Worm (Caenorhabditis elegans): ENCODE data around the gene C04E12.4.

ce11 chrV:3324178-3324577 lies 38.4 kb upstream of the C04E12.4 start, which contains the start of gene C17B7.8:
- TF ChIP-seq klf-2 (GFP tag; conservative IDR thresholded peaks at IDR 0.05): no peak
- no peak for TF ChIP-seq flt-1 (GFP tag; IDR thresholded peaks at IDR 0.05)
- no peak for TF ChIP-seq ztf-23 (GFP tag; IDR thresholded peaks at IDR 0.05)
- TF ChIP-seq med-1 (GFP tag; optimal IDR thresholded peaks at IDR 0.05; ENCODE audit: insufficient read depth): no peak
- no peak for TF ChIP-seq T22C8.4 (GFP tag; IDR thresholded peaks at IDR 0.05)
- no peak for TF ChIP-seq ztf-29 (GFP tag; IDR thresholded peaks at IDR 0.05)
- TF ChIP-seq ref-1 (GFP tag; conservative IDR thresholded peaks at IDR 0.05): no peak
- TF ChIP-seq cog-1 (tag; optimal IDR thresholded peaks at IDR 0.05): no peak
